Fruit fly (Drosophila melanogaster) whole organism, adult: ENCODE data around the gene CG13670.
A peak's percentile ranks its signal among the peaks of the same experiment; 100 is the strongest.

Experiments
- CG12768 ChIP-seq: fragments of 200-800 bp; sonication (Bioruptor generic); optimal IDR thresholded peaks from 2 replicates; lab custom pipeline; 2017; ENCODE audit warnings: missing biosample characterization, missing genetic modification characterization, mild to moderate bottlenecking, moderate library complexity, missing genetic modification reagents
- CG33017 ChIP-seq: fragments of 200-800 bp; sonication (Bioruptor generic); optimal IDR thresholded peaks from 2 replicates; lab custom pipeline; 2018; ENCODE audit warnings: missing biosample characterization, mild to moderate bottlenecking, missing genetic modification characterization, moderate library complexity
- CG5204 ChIP-seq: fragments of 200-800 bp; sonication (Bioruptor generic); optimal IDR thresholded peaks from 2 replicates; lab custom pipeline; 2016; ENCODE audit warnings: missing biosample characterization, missing genetic modification characterization
- Clk ChIP-seq: fragments of 200-800 bp; sonication (Bioruptor generic); optimal IDR thresholded peaks from 2 replicates; lab custom pipeline; 2017; ENCODE audit warnings: missing biosample characterization, missing genetic modification characterization
- Hr96 ChIP-seq: fragments of 200-800 bp; sonication (Bioruptor generic); optimal IDR thresholded peaks from 2 replicates; lab custom pipeline; 2016; ENCODE audit warnings: missing biosample characterization, missing genetic modification characterization
- Mnt ChIP-seq: fragments of 200-800 bp; sonication (Bioruptor generic); optimal IDR thresholded peaks from 2 replicates; lab custom pipeline; 2016; ENCODE audit warnings: missing biosample characterization, mild to moderate bottlenecking, missing genetic modification characterization
- cnc ChIP-seq, 2 experiments: fragments of >200 bp; optimal IDR thresholded peaks; 2 replicates each; lab custom pipeline; 2017
- kay ChIP-seq: fragments of 200-800 bp; sonication (Bioruptor generic); peaks from one replicate; lab custom pipeline; 2016; ENCODE audit warnings: missing biosample characterization, missing genetic modification characterization, borderline replicate concordance
- ovo ChIP-seq: fragments of 200-800 bp; sonication (Bioruptor generic); optimal IDR thresholded peaks from 2 replicates; lab custom pipeline; 2016; ENCODE audit warnings: missing biosample characterization, missing genetic modification characterization

DNA sequence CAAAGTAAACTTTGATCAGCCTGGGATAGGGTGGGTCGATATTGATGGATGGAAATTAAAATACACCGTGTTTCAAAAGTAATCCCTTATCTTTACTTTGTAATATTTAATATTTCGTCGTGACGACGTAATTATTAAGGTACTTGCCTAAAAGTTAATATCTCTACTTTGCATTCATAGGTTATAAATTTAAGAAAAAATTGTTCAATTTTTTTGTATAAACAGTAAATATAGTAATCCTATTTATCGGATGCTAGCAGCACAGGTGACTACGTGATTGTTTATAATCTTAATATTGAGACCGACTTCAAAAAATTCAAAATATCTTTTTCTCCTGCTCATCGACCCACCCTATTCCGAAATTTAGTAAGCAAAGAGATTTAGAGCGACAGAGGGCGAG is 37.6 kb downstream of the CG13670 start:
- peak; percentile 7 for TF ChIP-seq CG12768 (GFP tag; lab: Kevin White, UChicago)
- no peak for TF ChIP-seq kay (GFP tag; lab: Kevin White, UChicago)
- no peak for TF ChIP-seq Clk (GFP tag; lab: Kevin White, UChicago)
- no peak for TF ChIP-seq Mnt (GFP tag; lab: Kevin White, UChicago)
- peak; percentile 8 for TF ChIP-seq CG33017 (tag; lab: Kevin White, UChicago)
- TF ChIP-seq CG5204 (GFP tag; lab: Kevin White, UChicago): no peak
- no peak for TF ChIP-seq ovo (GFP tag; lab: Kevin White, UChicago)
- TF ChIP-seq Hr96 (GFP tag; lab: Kevin White, UChicago): no peak
- TF ChIP-seq cnc (optimal IDR thresholded peaks at IDR 0.05; lab: Kevin White, UChicago): no peak
